Worm (Caenorhabditis elegans): ENCODE data around the gene T26A5.6.

The T26A5.6 gene

DNA sequence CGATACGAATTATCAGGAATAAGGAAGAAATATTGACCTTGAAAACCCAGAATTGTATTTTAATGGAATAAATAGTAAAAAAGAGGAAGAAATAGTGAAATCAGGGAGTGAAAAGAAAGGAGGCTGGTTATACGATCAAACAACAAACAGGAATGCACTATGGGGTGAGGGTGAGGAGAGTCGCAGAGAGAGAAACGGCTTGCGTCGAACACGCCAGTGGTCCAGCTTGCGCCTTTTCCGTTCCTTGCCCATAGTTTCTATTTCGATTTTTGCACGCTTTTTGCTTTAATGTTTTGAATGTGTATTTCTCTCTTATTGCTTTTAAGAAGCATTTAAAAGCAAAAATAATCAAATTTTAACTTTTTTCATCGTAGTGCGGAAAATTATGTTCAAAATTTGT lies 3.2 kb upstream of the T26A5.6 start (continued):
- TF ChIP-seq pat-9 (tag; optimal IDR thresholded peaks at IDR 0.05) (peak; percentile 62), ref-2 (tag; optimal IDR thresholded peaks at IDR 0.05) (peak; percentile 32), pqm-1 (tag; optimal IDR thresholded peaks at IDR 0.05) (peak; percentile 32), pag-3 (tag; optimal IDR thresholded peaks at IDR 0.05; ENCODE audit: borderline replicate concordance) (no peak), pha-4 (tag; optimal IDR thresholded peaks at IDR 0.05) (no peak), Y22D7AL.16 (tag; optimal IDR thresholded peaks at IDR 0.05) (no peak), hlh-13 (GFP tag; optimal IDR thresholded peaks at IDR 0.05) (peak; percentile 51), ceh-45 (GFP tag; IDR thresholded peaks at IDR 0.05) (no peak), unc-42 (tag; optimal IDR thresholded peaks at IDR 0.05) (peak; percentile 56), npax-4 (tag; optimal IDR thresholded peaks at IDR 0.05) (no peak), ceh-19 (GFP tag; optimal IDR thresholded peaks at IDR 0.05) (peak; percentile 77), ceh-48 (tag; optimal IDR thresholded peaks at IDR 0.05) (peak; percentile 8), sox-2 (GFP tag; IDR thresholded peaks at IDR 0.05) (0 out of 2 replicates have a peak, but pooled peaks have one; percentile 23), syd-9 (tag; optimal IDR thresholded peaks at IDR 0.05) (peak; percentile 33), rnt-1 (tag; optimal IDR thresholded peaks at IDR 0.05) (peak; percentile 41), T23F11.4 (GFP tag; optimal IDR thresholded peaks at IDR 0.05) (peak; percentile 37), lin-11 (tag; optimal IDR thresholded peaks at IDR 0.05) (peak; percentile 5), ceh-9 (tag; optimal IDR thresholded peaks at IDR 0.05) (no peak), mec-3 (tag; optimal IDR thresholded peaks at IDR 0.05; ENCODE audit: borderline replicate concordance) (no peak), ztf-16 (tag; optimal IDR thresholded peaks at IDR 0.05) (peak; percentile 74)

DNA sequence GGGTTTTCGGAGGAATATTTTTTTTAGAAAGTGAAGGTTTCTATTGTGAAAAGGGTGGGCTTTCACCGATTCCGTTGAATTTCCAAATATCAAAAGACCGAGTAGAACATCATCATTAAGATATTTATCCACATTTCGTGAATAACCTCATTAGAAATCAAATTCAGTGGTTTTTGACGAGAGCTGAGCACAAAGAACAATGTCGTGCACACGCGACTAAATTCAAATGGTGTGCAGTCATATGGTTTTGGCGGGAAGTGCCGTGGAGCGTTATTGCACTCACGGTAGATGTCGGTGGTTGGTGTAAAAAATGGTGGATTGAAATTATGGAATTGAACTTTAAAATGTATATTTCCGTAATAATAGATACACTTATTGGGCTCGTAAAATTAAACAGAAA lies 2.2 kb upstream of the T26A5.6 start:
- TF ChIP-seq hlh-30 (tag; optimal IDR thresholded peaks at IDR 0.05; ENCODE audit: insufficient read depth), result peak; percentile 81
- no peak for TF ChIP-seq unc-42 (tag; optimal IDR thresholded peaks at IDR 0.05)
- TF ChIP-seq madf-2 (tag; optimal IDR thresholded peaks at IDR 0.05), result no peak
- no peak for TF ChIP-seq fkh-6 (tag; optimal IDR thresholded peaks at IDR 0.05)
- TF ChIP-seq rnt-1 (tag; optimal IDR thresholded peaks at IDR 0.05), result no peak
- TF ChIP-seq ttx-3 (tag; optimal IDR thresholded peaks at IDR 0.05), result no peak

DNA sequence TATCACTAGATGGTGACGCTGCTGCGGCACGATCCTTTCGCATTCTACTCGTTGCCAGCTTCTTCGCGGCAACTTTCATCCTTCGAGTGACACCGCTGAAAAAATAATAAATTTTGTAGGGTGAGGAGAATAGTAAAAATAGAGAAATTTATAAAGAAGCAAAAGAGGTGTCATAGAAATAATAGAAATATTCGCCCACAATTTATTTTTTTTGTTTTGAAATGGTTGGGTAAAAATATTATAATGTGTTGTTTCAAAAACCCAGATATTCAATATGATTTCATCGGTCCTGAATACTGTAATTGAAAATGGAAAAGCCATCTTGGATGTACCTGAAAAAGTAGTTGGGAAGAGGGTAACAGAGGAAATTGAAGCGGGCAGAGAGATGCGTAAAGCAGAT lies 1.8 kb upstream of the T26A5.6 start, which contains the start of gene set-1:
TSS of gene set-1 (minus strand) at position 101 of the 400 bp plus-strand sequence.
- no peak for TF ChIP-seq sox-2 (GFP tag; IDR thresholded peaks at IDR 0.05)
- no peak for TF ChIP-seq odd-2 (tag; optimal IDR thresholded peaks at IDR 0.05)
- TF ChIP-seq C38D4.7 (GFP tag; optimal IDR thresholded peaks at IDR 0.05), result no peak
- no peak for TF ChIP-seq unc-86 (tag; optimal IDR thresholded peaks at IDR 0.05)
- no peak for TF ChIP-seq unc-55 (GFP tag; optimal IDR thresholded peaks at IDR 0.05)
- TF ChIP-seq sox-4 (tag; optimal IDR thresholded peaks at IDR 0.05), result no peak
- TF ChIP-seq fax-1 (tag; optimal IDR thresholded peaks at IDR 0.05), result no peak
- TF ChIP-seq K02D7.2 (tag; optimal IDR thresholded peaks at IDR 0.05), result no peak
- no peak for TF ChIP-seq gmeb-2 (tag; optimal IDR thresholded peaks at IDR 0.05)
- TF ChIP-seq tbx-2 (tag; optimal IDR thresholded peaks at IDR 0.05), result no peak
- TF ChIP-seq T23F11.4 (GFP tag; optimal IDR thresholded peaks at IDR 0.05), result no peak
- TF ChIP-seq ceh-24 (tag; optimal IDR thresholded peaks at IDR 0.05), result no peak

DNA sequence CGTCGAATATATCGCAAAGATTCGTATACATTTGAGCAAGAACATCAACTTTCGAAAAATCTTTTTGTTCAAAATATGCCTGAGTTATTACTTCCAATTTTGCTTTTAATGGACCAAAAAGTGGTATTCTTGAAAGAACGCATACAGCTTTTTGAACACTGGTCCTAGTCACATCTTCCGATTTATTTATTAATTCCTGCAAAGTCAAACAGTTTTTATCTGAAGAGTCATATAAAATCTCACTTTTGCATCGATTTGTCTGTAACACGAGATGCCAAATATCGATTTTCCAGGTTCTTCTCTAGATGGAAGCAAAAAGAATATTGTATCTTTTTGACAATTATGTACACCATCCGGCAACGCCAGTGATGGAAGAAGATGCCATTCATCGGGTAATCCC lies 642 bp downstream of the T26A5.6 start:
- TF ChIP-seq ceh-45 (GFP tag; IDR thresholded peaks at IDR 0.05) (no peak), pros-1 (tag; optimal IDR thresholded peaks at IDR 0.05) (no peak), ceh-14 (tag; optimal IDR thresholded peaks at IDR 0.05) (no peak), hlh-30 (tag; optimal IDR thresholded peaks at IDR 0.05; ENCODE audit: insufficient read depth) (no peak), ama-1 (optimal IDR thresholded peaks at IDR 0.05) (no peak), hlh-6 (tag; optimal IDR thresholded peaks at IDR 0.05) (no peak), ztf-16 (tag; optimal IDR thresholded peaks at IDR 0.05) (no peak)

Data from whole organism, late embryonic.